Worm (Caenorhabditis elegans) whole organism, midembryonic: ENCODE measurements around the gene alh-13.

ENCODE experiments used
- T22C8.4 ChIP-seq: fragments of 200-800 bp; sonication (Bioruptor generic); IDR thresholded peaks from 2 replicates; pipeline ENCODE4 v1.3.6; 2022; ENCODE audit warnings: missing genetic modification characterization, missing compliant biosample characterization
- cog-1 ChIP-seq: sonication (generic microtip); optimal IDR thresholded peaks from 2 replicates; lab custom pipeline; 2016; ENCODE audit warnings: missing genetic modification characterization, missing compliant biosample characterization
- flt-1 ChIP-seq: fragments of 200-800 bp; sonication (Bioruptor generic); IDR thresholded peaks from 2 replicates; pipeline ENCODE4 v1.3.6; 2022; ENCODE audit warnings: missing genetic modification characterization, missing compliant biosample characterization
- klf-2 ChIP-seq: fragments of 200-800 bp; sonication (Bioruptor generic); conservative IDR thresholded peaks from 2 replicates; pipeline ENCODE4 v1.3.6; 2022; ENCODE audit warnings: missing genetic modification reagents, missing genetic modification characterization, missing compliant biosample characterization
- med-1 ChIP-seq: sonication (generic microtip); optimal IDR thresholded peaks from 2 replicates; lab custom pipeline; 2017; ENCODE audit warnings: missing genetic modification characterization, mild to moderate bottlenecking, missing compliant biosample characterization, antibody characterized with exemption, missing genetic modification reagents; ENCODE audit not compliant: insufficient read depth
- ref-1 ChIP-seq: fragments of 200-800 bp; sonication (Bioruptor generic); conservative IDR thresholded peaks from 2 replicates; pipeline ENCODE4 v1.3.6; 2022; ENCODE audit warnings: missing genetic modification reagents, missing genetic modification characterization, missing compliant biosample characterization
- tab-1 ChIP-seq: fragments of 200-800 bp; sonication (Bioruptor generic); IDR thresholded peaks from 2 replicates; pipeline ENCODE4 v1.3.6; 2022; ENCODE audit warnings: missing genetic modification characterization, missing compliant biosample characterization
- ztf-23 ChIP-seq: fragments of 200-800 bp; sonication (Bioruptor generic); IDR thresholded peaks from 2 replicates; pipeline ENCODE4 v1.3.6; 2022; ENCODE audit warnings: missing genetic modification reagents, missing genetic modification characterization, missing compliant biosample characterization
- ztf-29 ChIP-seq: fragments of 200-800 bp; sonication (Bioruptor generic); IDR thresholded peaks from 2 replicates; pipeline ENCODE4 v1.3.6; 2022; ENCODE audit warnings: missing genetic modification reagents, missing genetic modification characterization, missing compliant biosample characterization

Gene alh-13

ce11 chrX:12808085-12808922, 26.1 kb downstream of the alh-13 start, which contains the start of gene nhr-27:
Gene nhr-27 (minus strand): TSS chrX:12808318.
- no peak for TF ChIP-seq med-1
- TF ChIP-seq ztf-29 (GFP tag; lab: Robert Waterston, UW), result no peak
- no peak for TF ChIP-seq ref-1
- no peak for TF ChIP-seq tab-1 (GFP tag; lab: Robert Waterston, UW)
- no peak for TF ChIP-seq flt-1 (GFP tag; lab: Robert Waterston, UW)
- no peak for TF ChIP-seq cog-1 (tag; lab: Kevin White, UChicago)

- TF ChIP-seq cog-1 (tag; lab: Kevin White, UChicago) (no peak), T22C8.4 (GFP tag; lab: Robert Waterston, UW) (no peak), ref-1 (no peak), tab-1 (GFP tag; lab: Robert Waterston, UW) (no peak), med-1 (no peak), flt-1 (GFP tag; lab: Robert Waterston, UW) (no peak), ztf-23 (GFP tag; lab: Robert Waterston, UW) (no peak)
Observed at ce11 chrX:12813539-12813938, 31.3 kb downstream of the alh-13 start, which contains the start of gene gei-3. Gene gei-3 (minus strand): TSS chrX:12813639.

ce11 chrX:12815367-12815766, 33.2 kb downstream of the alh-13 start:
- no peak for TF ChIP-seq cog-1 (tag; lab: Kevin White, UChicago)
- no peak for TF ChIP-seq med-1
- TF ChIP-seq ref-1, result no peak
- no peak for TF ChIP-seq T22C8.4 (GFP tag; lab: Robert Waterston, UW)
- TF ChIP-seq klf-2, result no peak
- no peak for TF ChIP-seq ztf-29 (GFP tag; lab: Robert Waterston, UW)
- TF ChIP-seq flt-1 (GFP tag; lab: Robert Waterston, UW), result no peak
- TF ChIP-seq ztf-23 (GFP tag; lab: Robert Waterston, UW), result no peak
- TF ChIP-seq tab-1 (GFP tag; lab: Robert Waterston, UW), result no peak

- TF ChIP-seq flt-1 (GFP tag; lab: Robert Waterston, UW) (no peak), ztf-29 (GFP tag; lab: Robert Waterston, UW) (no peak), med-1 (no peak), tab-1 (GFP tag; lab: Robert Waterston, UW) (no peak), cog-1 (tag; lab: Kevin White, UChicago) (no peak), ref-1 (no peak), T22C8.4 (GFP tag; lab: Robert Waterston, UW) (no peak), klf-2 (no peak), ztf-23 (GFP tag; lab: Robert Waterston, UW) (no peak)
Observed at ce11 chrX:12818768-12819167, 36.6 kb downstream of the alh-13 start.

- TF ChIP-seq ref-1, result no peak
- no peak for TF ChIP-seq ztf-29 (GFP tag; lab: Robert Waterston, UW)
- no peak for TF ChIP-seq med-1
- TF ChIP-seq tab-1 (GFP tag; lab: Robert Waterston, UW), result no peak
- no peak for TF ChIP-seq flt-1 (GFP tag; lab: Robert Waterston, UW)
- no peak for TF ChIP-seq ztf-23 (GFP tag; lab: Robert Waterston, UW)
- TF ChIP-seq T22C8.4 (GFP tag; lab: Robert Waterston, UW), result no peak
- TF ChIP-seq cog-1 (tag; lab: Kevin White, UChicago), result no peak
- no peak for TF ChIP-seq klf-2
Observed at ce11 chrX:12819512-12819911, 37.3 kb downstream of the alh-13 start.

- no peak for TF ChIP-seq flt-1 (GFP tag; lab: Robert Waterston, UW)
- no peak for TF ChIP-seq ref-1
- no peak for TF ChIP-seq T22C8.4 (GFP tag; lab: Robert Waterston, UW)
- no peak for TF ChIP-seq tab-1 (GFP tag; lab: Robert Waterston, UW)
- TF ChIP-seq klf-2, result no peak
Observed at ce11 chrX:12825174-12825573, 43.0 kb downstream of the alh-13 start.

ce11 chrX:12826782-12827181, 44.6 kb downstream of the alh-13 start:
- TF ChIP-seq T22C8.4 (GFP tag; lab: Robert Waterston, UW), result no peak
- no peak for TF ChIP-seq klf-2
- TF ChIP-seq ztf-29 (GFP tag; lab: Robert Waterston, UW), result no peak
- TF ChIP-seq med-1, result no peak
- no peak for TF ChIP-seq tab-1 (GFP tag; lab: Robert Waterston, UW)

- no peak for TF ChIP-seq ztf-29 (GFP tag; lab: Robert Waterston, UW)
- TF ChIP-seq flt-1 (GFP tag; lab: Robert Waterston, UW), result no peak
Observed at ce11 chrX:12827741-12828408, 45.7 kb downstream of the alh-13 start.

- TF ChIP-seq flt-1 (GFP tag; lab: Robert Waterston, UW) (no peak), ztf-23 (GFP tag; lab: Robert Waterston, UW) (no peak), cog-1 (tag; lab: Kevin White, UChicago) (no peak), T22C8.4 (GFP tag; lab: Robert Waterston, UW) (no peak), klf-2 (no peak), ref-1 (no peak), med-1 (no peak), ztf-29 (GFP tag; lab: Robert Waterston, UW) (no peak), tab-1 (GFP tag; lab: Robert Waterston, UW) (no peak)
Observed at ce11 chrX:12829055-12829454, 46.9 kb downstream of the alh-13 start.

- TF ChIP-seq tab-1 (GFP tag; lab: Robert Waterston, UW) (no peak), cog-1 (tag; lab: Kevin White, UChicago) (no peak), ztf-29 (GFP tag; lab: Robert Waterston, UW) (no peak), klf-2 (no peak), ztf-23 (GFP tag; lab: Robert Waterston, UW) (no peak), med-1 (no peak), ref-1 (no peak), T22C8.4 (GFP tag; lab: Robert Waterston, UW) (no peak), flt-1 (GFP tag; lab: Robert Waterston, UW) (no peak)
Observed at ce11 chrX:12834848-12835247, 52.7 kb downstream of the alh-13 start.
